Fruit fly (Drosophila melanogaster) ovary, adult (tissue): Measurements from ENCODE around the gene CG9632.
"Not testable (repeated sequence)": the region's sequence is repeated elsewhere in the genome, so short reads cannot be mapped to it uniquely, and the experiment has no call there.

Experiments
- CG17801 ChIP-seq: fragments of 200-800 bp; optimal IDR thresholded peaks from 2 replicates; lab custom pipeline; 2019; ENCODE audit warnings: missing biosample characterization, mild to moderate bottlenecking, missing genetic modification characterization, moderate library complexity; ENCODE audit not compliant: partially characterized antibody

Gene CG9632

dm6 chr3R:15857189-15857767, 2.7 kb upstream of the CG9632 start, which contains the start of gene Hmt-1:
Gene Hmt-1 (minus strand): TSS chr3R:15857470.
- peak; percentile 42 for TF ChIP-seq CG17801 (GFP tag; lab: Kevin White, UChicago)

- no peak for TF ChIP-seq CG17801 (GFP tag; lab: Kevin White, UChicago)
These were observed 12.9 kb downstream of the CG9632 start for dm6 chr3R:15872829-15873440.

- TF ChIP-seq CG17801 (GFP tag; lab: Kevin White, UChicago): no peak
These were observed 15.6 kb downstream of the CG9632 start, which contains the start of gene CG31183 for dm6 chr3R:15875611-15876010. Gene CG31183 (minus strand): TSS chr3R:15875939.

dm6 chr3R:15891188-15891820, 31.3 kb downstream of the CG9632 start:
- TF ChIP-seq CG17801 (GFP tag; lab: Kevin White, UChicago): no peak

- no peak for TF ChIP-seq CG17801 (GFP tag; lab: Kevin White, UChicago)
These were observed 36.0 kb downstream of the CG9632 start, which contains the start of gene CG14877 for dm6 chr3R:15895978-15896377. Gene CG14877 (minus strand): TSS chr3R:15896078.

- TF ChIP-seq CG17801 (GFP tag; lab: Kevin White, UChicago): no peak
These were observed 38.3 kb downstream of the CG9632 start for dm6 chr3R:15898302-15898701.

dm6 chr3R:15899650-15900049, 39.7 kb downstream of the CG9632 start:
- TF ChIP-seq CG17801 (GFP tag; lab: Kevin White, UChicago): no peak

dm6 chr3R:15904543-15904942, 44.5 kb downstream of the CG9632 start, which contains the start of gene glob1:
Gene glob1 (minus strand): TSS chr3R:15904643.
- TF ChIP-seq CG17801 (GFP tag; lab: Kevin White, UChicago): not testable (repeated sequence)

- TF ChIP-seq CG17801 (GFP tag; lab: Kevin White, UChicago): not testable (repeated sequence)
These were observed 48.1 kb downstream of the CG9632 start, which contains the start of gene EndoU for dm6 chr3R:15908098-15908497. Gene EndoU (plus strand): TSS chr3R:15908398.
